Fruit fly (Drosophila melanogaster) whole organism, wandering third instar larva: ENCODE results near the gene Osi7.

Source experiments
- GATAd ChIP-seq: sonication (Bioruptor generic); optimal IDR thresholded peaks from 2 replicates; lab custom pipeline; 2016; ENCODE audit warnings: missing biosample characterization, missing genetic modification characterization
- dsf ChIP-seq: sonication (Bioruptor generic); optimal IDR thresholded peaks from 2 replicates; lab custom pipeline; 2016; ENCODE audit warnings: missing biosample characterization, missing genetic modification characterization, borderline replicate concordance
- h ChIP-seq: fragments of 200-800 bp; sonication (Bioruptor generic); optimal IDR thresholded peaks from 3 replicates; lab custom pipeline; 2016; ENCODE audit warnings: missing biosample characterization, mild to moderate bottlenecking, missing genetic modification characterization
- pan ChIP-seq: fragments of >200 bp; optimal IDR thresholded peaks from 2 replicates; lab custom pipeline; 2017
- sv ChIP-seq: fragments of 200-800 bp; sonication (Bioruptor generic); optimal IDR thresholded peaks from 3 replicates; lab custom pipeline; 2016; ENCODE audit warnings: missing biosample characterization, missing genetic modification characterization
- usp ChIP-seq: fragments of >200 bp; optimal IDR thresholded peaks from 2 replicates; lab custom pipeline; 2017; ENCODE audit warnings: missing biosample characterization, missing genetic modification characterization

- TF ChIP-seq sv (GFP tag; lab: Kevin White, UChicago) = no peak
- TF ChIP-seq GATAd (GFP tag; lab: Kevin White, UChicago) = no peak
- no peak for TF ChIP-seq usp (GFP tag; lab: Kevin White, UChicago)
- no peak for TF ChIP-seq dsf
- no peak for TF ChIP-seq h (GFP tag; lab: Kevin White, UChicago)
- no peak for TF ChIP-seq pan
These were observed 7.5 kb upstream of the Osi7 start for dm6 chr3R:6241289-6241688.
